Worm (Caenorhabditis elegans): ENCODE data around the gene clp-1.

DNA sequence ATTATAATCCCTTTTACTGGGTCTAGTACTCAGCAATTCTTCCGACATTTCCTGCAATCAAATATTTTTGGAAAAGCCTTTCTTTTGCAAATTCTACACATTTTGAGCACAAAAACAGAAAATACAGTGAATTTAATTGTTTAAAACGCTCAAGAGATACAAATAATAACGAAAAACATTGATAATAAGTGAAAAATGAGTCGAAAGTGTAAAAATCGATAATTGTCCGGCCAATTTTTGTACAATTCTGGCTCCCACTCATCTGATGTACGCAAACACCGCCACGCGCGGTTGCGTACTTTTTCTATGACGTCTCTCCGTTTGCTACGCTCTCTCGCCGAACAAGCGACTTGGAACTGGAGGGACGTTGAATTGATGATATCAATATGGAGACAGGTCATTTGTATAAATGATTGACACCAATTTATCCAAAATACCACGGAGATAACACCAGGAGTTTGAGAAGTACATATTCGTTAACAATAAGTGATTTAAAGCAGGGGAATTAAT, 41.1 kb downstream of the clp-1 start, which contains the start of gene lin-36:
- TF ChIP-seq ets-4 (tag; optimal IDR thresholded peaks at IDR 0.05): no peak
- TF ChIP-seq hlh-30 (tag; optimal IDR thresholded peaks at IDR 0.05; ENCODE audit: insufficient read depth): peak; percentile 79
- no peak for TF ChIP-seq nhr-11 (tag; optimal IDR thresholded peaks at IDR 0.05)
